Fruit fly (Drosophila melanogaster) whole organism, embryonic: ENCODE measurements around the gene Der-2.

Source experiments
- Blimp-1 ChIP-seq: fragments of 200-800 bp; sonication (Bioruptor generic); optimal IDR thresholded peaks from 3 replicates; lab custom pipeline; 2018; ENCODE audit warnings: missing biosample characterization, missing genetic modification characterization, mild to moderate bottlenecking, moderate library complexity, missing genetic modification reagents
- CG1024 ChIP-seq: fragments of 200-800 bp; sonication (Bioruptor generic); IDR thresholded peaks from 2 replicates; pipeline ENCODE4 v1.3.6; 2022; ENCODE audit warnings: missing biosample characterization, missing genetic modification characterization
- CG10267 ChIP-seq: fragments of 200-800 bp; sonication (Bioruptor generic); optimal IDR thresholded peaks from 2 replicates; lab custom pipeline; 2018; ENCODE audit warnings: missing biosample characterization, mild to moderate bottlenecking, missing genetic modification characterization, moderate library complexity
- CG10274 ChIP-seq: fragments of 200-800 bp; sonication (Bioruptor generic); optimal IDR thresholded peaks from 3 replicates; lab custom pipeline; 2017; ENCODE audit warnings: missing biosample characterization, mild to moderate bottlenecking, missing genetic modification characterization
- CG11456 ChIP-seq: fragments of 200-800 bp; sonication (Bioruptor generic); IDR thresholded peaks from 3 replicates; pipeline ENCODE4 v1.3.6; 2022; ENCODE audit warnings: missing biosample characterization, missing genetic modification characterization
- CG12071 ChIP-seq: fragments of 200-800 bp; sonication (Bioruptor generic); optimal IDR thresholded peaks from 3 replicates; lab custom pipeline; 2018; ENCODE audit warnings: missing biosample characterization, mild to moderate bottlenecking, missing genetic modification characterization
- CG12942 ChIP-seq: fragments of 200-800 bp; sonication (Bioruptor generic); optimal IDR thresholded peaks from 3 replicates; lab custom pipeline; 2016; ENCODE audit warnings: missing biosample characterization, missing genetic modification characterization
- CG14014 ChIP-seq: fragments of 200-800 bp; sonication (Bioruptor generic); IDR thresholded peaks from 2 replicates; pipeline ENCODE4 v1.3.6; 2022; ENCODE audit warnings: missing biosample characterization, missing genetic modification characterization
- CG14667 ChIP-seq: fragments of 200-800 bp; sonication (Bioruptor generic); IDR thresholded peaks from 2 replicates; pipeline ENCODE4 v1.3.6; 2022; ENCODE audit warnings: missing biosample characterization, missing genetic modification characterization
- CG1603 ChIP-seq: fragments of 200-800 bp; sonication (Bioruptor generic); optimal IDR thresholded peaks from 2 replicates; lab custom pipeline; 2019; ENCODE audit warnings: missing biosample characterization, mild to moderate bottlenecking, missing genetic modification characterization, moderate library complexity
- CG17328 ChIP-seq: fragments of 200-800 bp; sonication (Bioruptor generic); IDR thresholded peaks from 2 replicates; pipeline ENCODE4 v1.3.6; 2022; ENCODE audit warnings: missing biosample characterization, missing genetic modification characterization
- CG17612 ChIP-seq: fragments of 200-800 bp; sonication (Bioruptor generic); IDR thresholded peaks from 2 replicates; pipeline ENCODE4 v1.3.6; 2022; ENCODE audit warnings: missing biosample characterization, missing genetic modification characterization
- CG2678 ChIP-seq: fragments of 200-800 bp; sonication (Bioruptor generic); optimal IDR thresholded peaks from 3 replicates; lab custom pipeline; 2019; ENCODE audit warnings: missing biosample characterization, mild to moderate bottlenecking, missing genetic modification characterization, moderate library complexity
- CG2889 ChIP-seq: fragments of 200-800 bp; sonication (Bioruptor generic); IDR thresholded peaks from 3 replicates; pipeline ENCODE4 v1.3.6; 2022; ENCODE audit warnings: missing biosample characterization, missing genetic modification characterization
- CG32772 ChIP-seq: fragments of 200-800 bp; sonication (Bioruptor generic); IDR thresholded peaks from 2 replicates; pipeline ENCODE4 v1.3.6; 2022; ENCODE audit warnings: missing biosample characterization, missing genetic modification characterization
- CG33213 ChIP-seq: fragments of 200-800 bp; sonication (Bioruptor generic); optimal IDR thresholded peaks from 3 replicates; lab custom pipeline; 2016; ENCODE audit warnings: missing biosample characterization, missing genetic modification characterization
- CG3726 ChIP-seq: fragments of 200-800 bp; sonication (Bioruptor generic); IDR thresholded peaks from 3 replicates; pipeline ENCODE4, ENCODE4 v1.3.6; 2022; ENCODE audit warnings: missing biosample characterization, missing genetic modification characterization
- CG4360 ChIP-seq: fragments of 200-800 bp; sonication (Bioruptor generic); IDR thresholded peaks from 2 replicates; pipeline ENCODE4 v1.3.6; 2022; ENCODE audit warnings: missing biosample characterization, missing genetic modification characterization
- CG6689 ChIP-seq: fragments of 200-800 bp; sonication (Bioruptor generic); IDR thresholded peaks from 2 replicates; pipeline ENCODE4 v1.3.6; 2022; ENCODE audit warnings: missing biosample characterization, missing genetic modification characterization
- CG7271 ChIP-seq: fragments of 200-800 bp; sonication (Bioruptor generic); optimal IDR thresholded peaks from 2 replicates; lab custom pipeline; 2018; ENCODE audit warnings: missing biosample characterization, mild to moderate bottlenecking, missing genetic modification characterization, moderate library complexity
- CG7839 ChIP-seq: fragments of 200-800 bp; sonication (Bioruptor generic); optimal IDR thresholded peaks from 3 replicates; lab custom pipeline; 2018; ENCODE audit warnings: missing biosample characterization, mild to moderate bottlenecking, missing genetic modification characterization, moderate library complexity
- CG8281 ChIP-seq: fragments of 200-800 bp; sonication (Bioruptor generic); optimal IDR thresholded peaks from 2 replicates; lab custom pipeline; 2018; ENCODE audit warnings: missing biosample characterization, mild to moderate bottlenecking, missing genetic modification characterization, moderate library complexity
- CG9817 ChIP-seq: fragments of 200-800 bp; sonication (Bioruptor generic); optimal IDR thresholded peaks from 2 replicates; lab custom pipeline; 2018; ENCODE audit warnings: missing biosample characterization, mild to moderate bottlenecking, missing genetic modification characterization, moderate library complexity
- D19B ChIP-seq: fragments of 200-800 bp; sonication (Bioruptor generic); optimal IDR thresholded peaks from 2 replicates; lab custom pipeline; 2017; ENCODE audit warnings: missing biosample characterization, mild to moderate bottlenecking, missing genetic modification characterization
- Dad ChIP-seq: fragments of 200-800 bp; sonication (Bioruptor generic); optimal IDR thresholded peaks from 3 replicates; lab custom pipeline; 2016; ENCODE audit warnings: missing biosample characterization, missing genetic modification characterization
- Fer2 ChIP-seq: fragments of 200-800 bp; sonication (Bioruptor generic); optimal IDR thresholded peaks from 2 replicates; lab custom pipeline; 2018; ENCODE audit warnings: missing biosample characterization, mild to moderate bottlenecking, missing genetic modification characterization, moderate library complexity
- Gug ChIP-seq: fragments of 200-800 bp; sonication (Bioruptor generic); IDR thresholded peaks from 4 replicates; pipeline ENCODE4 v1.3.6; 2022; ENCODE audit warnings: missing biosample characterization, missing genetic modification characterization
- H15 ChIP-seq: fragments of 200-800 bp; sonication (Bioruptor generic); IDR thresholded peaks from 3 replicates; pipeline ENCODE4 v1.3.6; 2022; ENCODE audit warnings: missing biosample characterization, missing genetic modification characterization
- HLH3B ChIP-seq: fragments of 200-800 bp; sonication (Bioruptor generic); IDR thresholded peaks from 2 replicates; pipeline ENCODE4 v1.3.6; 2022; ENCODE audit warnings: missing biosample characterization, missing genetic modification characterization
- HLHmδ ChIP-seq: fragments of 200-800 bp; sonication (Bioruptor generic); optimal IDR thresholded peaks from 2 replicates; lab custom pipeline; 2018; ENCODE audit warnings: missing biosample characterization, mild to moderate bottlenecking, missing genetic modification characterization, moderate library complexity
- Myb ChIP-seq: fragments of 200-800 bp; sonication (Bioruptor generic); optimal IDR thresholded peaks from 2 replicates; lab custom pipeline; 2016; ENCODE audit warnings: missing biosample characterization, missing genetic modification characterization
- Nf-YA ChIP-seq: fragments of 200-800 bp; sonication (Bioruptor generic); IDR thresholded peaks from 2 replicates; pipeline ENCODE4 v1.3.6; 2022; ENCODE audit warnings: missing biosample characterization, missing genetic modification characterization
- Oaz ChIP-seq: fragments of 200-800 bp; sonication (Bioruptor generic); IDR thresholded peaks from 2 replicates; pipeline ENCODE4 v1.3.6; 2022; ENCODE audit warnings: missing biosample characterization, missing genetic modification characterization
- Six4 ChIP-seq: fragments of 200-800 bp; sonication (Bioruptor generic); optimal IDR thresholded peaks from 2 replicates; lab custom pipeline; 2016; ENCODE audit warnings: missing biosample characterization, missing genetic modification characterization
- TFAM ChIP-seq: fragments of 200-800 bp; sonication (Bioruptor generic); optimal IDR thresholded peaks from 2 replicates; lab custom pipeline; 2017; ENCODE audit warnings: missing biosample characterization, missing genetic modification characterization, inconsistent platforms
- Vsx1 ChIP-seq: fragments of 200-800 bp; sonication (Bioruptor generic); optimal IDR thresholded peaks from 2 replicates; lab custom pipeline; 2017; ENCODE audit warnings: missing biosample characterization, mild to moderate bottlenecking, missing genetic modification characterization, missing genetic modification reagents
- bbx ChIP-seq: fragments of 200-800 bp; sonication (Bioruptor generic); IDR thresholded peaks from 2 replicates; pipeline ENCODE4 v1.3.6; 2022; ENCODE audit warnings: missing biosample characterization, missing genetic modification characterization; ENCODE audit not compliant: partially characterized antibody
- da ChIP-seq: fragments of 200-800 bp; sonication (Bioruptor generic); optimal IDR thresholded peaks from 2 replicates; lab custom pipeline; 2016; ENCODE audit warnings: missing biosample characterization, missing genetic modification characterization
- disco-r ChIP-seq: fragments of 200-800 bp; sonication (Bioruptor generic); optimal IDR thresholded peaks from 2 replicates; lab custom pipeline; 2016; ENCODE audit warnings: missing biosample characterization, missing genetic modification characterization
- dmrt11E ChIP-seq: fragments of 200-800 bp; sonication (Bioruptor generic); optimal IDR thresholded peaks from 3 replicates; lab custom pipeline; 2018; ENCODE audit warnings: missing biosample characterization, mild to moderate bottlenecking, missing genetic modification characterization, moderate library complexity
- eve ChIP-seq, 2 experiments: fragments of >200 bp; optimal IDR thresholded peaks; 2 replicates each; lab custom pipeline; 2017; ENCODE audit warnings: missing biosample characterization in 2 of 2, missing genetic modification characterization in 2 of 2
- gem ChIP-seq: fragments of 200-800 bp; sonication (Bioruptor generic); optimal IDR thresholded peaks from 2 replicates; lab custom pipeline; 2019; ENCODE audit warnings: missing biosample characterization, mild to moderate bottlenecking, missing genetic modification characterization, moderate library complexity
- inv ChIP-seq: fragments of 200-800 bp; sonication (Bioruptor generic); IDR thresholded peaks from 2 replicates; pipeline ENCODE4 v1.3.6; 2022; ENCODE audit warnings: missing biosample characterization, missing genetic modification characterization; ENCODE audit not compliant: partially characterized antibody
- knrl ChIP-seq: fragments of 200-800 bp; sonication (Bioruptor generic); IDR thresholded peaks from 3 replicates; pipeline ENCODE4 v1.3.6; 2022; ENCODE audit warnings: missing biosample characterization, missing genetic modification characterization; ENCODE audit not compliant: partially characterized antibody
- nau ChIP-seq: fragments of 200-800 bp; sonication (Bioruptor generic); optimal IDR thresholded peaks from 3 replicates; lab custom pipeline; 2017; ENCODE audit warnings: missing biosample characterization, mild to moderate bottlenecking, missing genetic modification characterization, missing genetic modification reagents
- sens ChIP-seq: fragments of 200-800 bp; sonication (Bioruptor generic); peaks from one replicate; lab custom pipeline; 2016; ENCODE audit warnings: missing biosample characterization, missing genetic modification characterization
- so ChIP-seq: fragments of 200-800 bp; sonication (Bioruptor generic); IDR thresholded peaks from 3 replicates; pipeline ENCODE4 v1.3.6; 2022; ENCODE audit warnings: missing biosample characterization, missing genetic modification characterization
- tin ChIP-seq: fragments of 200-800 bp; sonication (Bioruptor generic); optimal IDR thresholded peaks from 3 replicates; lab custom pipeline; 2016; ENCODE audit warnings: missing biosample characterization, missing genetic modification characterization
- tll ChIP-seq, 2 experiments: fragments of 200-800 bp in 1 of 2; fragments of >200 bp in 1 of 2; sonication (Bioruptor generic) in 1 of 2; optimal IDR thresholded peaks; 2 replicates each; lab custom pipeline; 2017 to 2019; ENCODE audit warnings: missing biosample characterization in 2 of 2, missing genetic modification characterization in 2 of 2, mild to moderate bottlenecking in 1 of 2, moderate library complexity in 1 of 2
- twi ChIP-seq: fragments of 200-800 bp; optimal IDR thresholded peaks from 2 replicates; lab custom pipeline; 2019; ENCODE audit warnings: missing biosample characterization, mild to moderate bottlenecking, missing genetic modification characterization, moderate library complexity
- usp ChIP-seq: fragments of >200 bp; optimal IDR thresholded peaks from 2 replicates; lab custom pipeline; 2017; ENCODE audit warnings: missing biosample characterization, missing genetic modification characterization

Gene Der-2

DNA sequence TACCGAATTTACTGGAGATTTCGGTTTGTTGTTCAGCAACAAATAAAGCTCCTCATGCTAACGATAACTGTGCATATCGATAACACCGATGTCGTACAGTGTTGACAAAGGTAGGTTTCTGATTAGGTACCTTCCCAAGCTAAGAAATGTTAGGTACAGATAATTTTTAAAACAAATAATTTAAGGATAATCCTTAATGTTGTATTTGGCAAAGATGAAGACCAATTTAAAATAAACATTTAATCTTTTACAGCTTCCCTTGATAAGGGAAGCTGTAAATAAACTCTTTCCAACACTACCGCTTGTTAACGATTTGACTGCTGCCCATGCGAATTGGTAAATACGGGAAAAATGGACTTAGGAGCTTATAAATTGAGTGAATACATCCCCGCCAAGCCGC lies 41.1 kb downstream of the Der-2 start, which contains the start of the genes Ttc1 and CG14882 (continued):
- TF ChIP-seq CG32772 (peak; percentile 72), Six4 (peak; percentile 74), nau (GFP tag; lab: Kevin White, UChicago) (no peak), CG33213 (peak; percentile 78), Vsx1 (no peak), Gug (GFP tag; lab: Robert Waterston, UW) (no peak; the same call in 2 of the 4 replicates), CG7839 (tag; lab: Kevin White, UChicago) (no peak), CG1024 (GFP tag; lab: Robert Waterston, UW) (peak; percentile 12; the same call in 1 of the 2 replicates), Oaz (GFP tag; lab: Robert Waterston, UW) (peak; percentile 82), sens (GFP tag; lab: Kevin White, UChicago) (peak; percentile 98), CG7271 (tag; lab: Kevin White, UChicago) (no peak), da (peak; percentile 48), CG17612 (GFP tag; lab: Robert Waterston, UW) (no peak), CG6689 (GFP tag; lab: Robert Waterston, UW) (peak; percentile 93), gem (tag; lab: Kevin White, UChicago) (peak; percentile 91), CG12071 (GFP tag; lab: Kevin White, UChicago) (no peak), tin (GFP tag; lab: Kevin White, UChicago) (peak; percentile 67), Nf-YA (no peak), CG14014 (GFP tag; lab: Robert Waterston, UW) (peak; percentile 93), dmrt11E (peak; percentile 81), Myb (GFP tag; lab: Kevin White, UChicago) (peak; percentile 73), D19B (GFP tag; lab: Kevin White, UChicago) (peak; percentile 41), CG8281 (tag; lab: Kevin White, UChicago) (no peak), CG2678 (tag; lab: Kevin White, UChicago) (no peak), CG11456 (GFP tag; lab: Robert Waterston, UW) (peak; percentile 84), CG3726 (GFP tag; lab: Robert Waterston, UW) (peak; percentile 68; the same call in 2 of the 3 replicates), bbx (peak; percentile 74), HLH3B (peak; percentile 77), H15 (peak; percentile 87), TFAM (GFP tag; lab: Kevin White, UChicago) (peak; percentile 1), CG17328 (GFP tag; lab: Robert Waterston, UW) (peak; percentile 94), CG2889 (GFP tag; lab: Robert Waterston, UW) (peak; percentile 91), eve (GFP tag; optimal IDR thresholded peaks at IDR 0.05; lab: Kevin White, UChicago) (no peak), usp (GFP tag; lab: Kevin White, UChicago) (no peak), HLHmδ (GFP tag; lab: Kevin White, UChicago) (no peak), inv (0 out of 2 replicates have a peak, but pooled peaks have one; percentile 30), CG10274 (GFP tag; lab: Kevin White, UChicago) (no peak), CG12942 (GFP tag; lab: Kevin White, UChicago) (peak; percentile 81), Blimp-1 (GFP tag; lab: Kevin White, UChicago) (peak; percentile 64), Fer2 (peak; percentile 63), CG4360 (GFP tag; lab: Robert Waterston, UW) (peak; percentile 45; the same call in 1 of the 2 replicates), Dad (GFP tag; lab: Kevin White, UChicago) (peak; percentile 89), disco-r (GFP tag; lab: Kevin White, UChicago) (peak; percentile 68), CG14667 (GFP tag; lab: Robert Waterston, UW) (no peak; the same call in 1 of the 2 replicates), CG1603 (tag; lab: Kevin White, UChicago) (peak; percentile 70), CG9817 (peak; percentile 80), CG10267 (peak; percentile 94), so (peak; percentile 90), tll (GFP tag; optimal IDR thresholded peaks at IDR 0.05; lab: Kevin White, UChicago) (peak in 1 of 2 experiments; percentile 36), knrl (GFP tag; lab: Robert Waterston, UW) (peak; percentile 36; the same call in 2 of the 3 replicates), twi (tag; lab: Kevin White, UChicago) (peak; percentile 52)
